Fruit fly (Drosophila melanogaster): ENCODE measurements around the gene CG1979.
A peak's percentile ranks its signal among the peaks of the same experiment; 100 is the strongest.

- TF ChIP-seq cnc (optimal IDR thresholded peaks at IDR 0.05) = no peak
- no peak for TF ChIP-seq CG14711 (tag; optimal IDR thresholded peaks at IDR 0.05)
- peak; percentile 97 for TF ChIP-seq tj (GFP tag; optimal IDR thresholded peaks at IDR 0.05)
- TF ChIP-seq kay (GFP tag; ENCODE audit: borderline replicate concordance) = no peak
- no peak for TF ChIP-seq CG1620 (GFP tag; optimal IDR thresholded peaks at IDR 0.05)
- TF ChIP-seq CG11617 (GFP tag; optimal IDR thresholded peaks at IDR 0.05) = no peak
- peak; percentile 21 for TF ChIP-seq cic (GFP tag; optimal IDR thresholded peaks at IDR 0.05)
- TF ChIP-seq toe (GFP tag; optimal IDR thresholded peaks at IDR 0.05) = no peak
- TF ChIP-seq pad (GFP tag; optimal IDR thresholded peaks at IDR 0.05) = no peak
- TF ChIP-seq bab1 (GFP tag; optimal IDR thresholded peaks at IDR 0.05) = no peak
- no peak for TF ChIP-seq Crg-1 (GFP tag; optimal IDR thresholded peaks at IDR 0.05)
- no peak for TF ChIP-seq ovo (GFP tag; optimal IDR thresholded peaks at IDR 0.05)
- peak; percentile 20 for TF ChIP-seq Mnt (GFP tag; optimal IDR thresholded peaks at IDR 0.05)
These were observed 36.0 kb downstream of the CG1979 start for dm6 chr3R:7090337-7090830.

All from whole organism, adult.